Worm (Caenorhabditis elegans) whole organism, young adult: ENCODE data around the gene str-88.

Source experiments
- F52B5.7 ChIP-seq: sonication (generic microtip); optimal IDR thresholded peaks from 2 replicates; lab custom pipeline; 2016; ENCODE audit warnings: mild to moderate bottlenecking, missing genetic modification characterization, missing compliant biosample characterization
- ama-1 ChIP-seq, 3 experiments: fragments of 150-350 bp in 1 of 3; sonication (generic microtip) in 2 of 3; optimal IDR thresholded peaks; 2 replicates each; lab custom pipeline; 2014 to 2018; ENCODE audit warnings: missing biosample characterization in 2 of 3, missing genetic modification characterization in 2 of 3, missing genetic modification reagents in 2 of 3
- aptf-3 ChIP-seq: fragments of 200-800 bp; sonication (Bioruptor generic); IDR thresholded peaks from 2 replicates; pipeline ENCODE4 v1.3.6; 2022; ENCODE audit warnings: missing genetic modification characterization, missing compliant biosample characterization
- ceh-27 ChIP-seq: fragments of 200-800 bp; sonication (Bioruptor generic); optimal IDR thresholded peaks from 2 replicates; lab custom pipeline; 2018; ENCODE audit warnings: mild to moderate bottlenecking, missing genetic modification characterization, moderate library complexity, missing compliant biosample characterization
- dox-1 ChIP-seq: fragments of 200-800 bp; sonication (Bioruptor generic); IDR thresholded peaks from 2 replicates; pipeline ENCODE4 v1.3.6; 2022; ENCODE audit warnings: missing genetic modification reagents, missing genetic modification characterization, missing compliant biosample characterization
- lir-1 ChIP-seq: fragments of 200-800 bp; sonication (Bioruptor generic); conservative IDR thresholded peaks from 2 replicates; pipeline ENCODE4 v1.3.6; 2022; ENCODE audit warnings: missing genetic modification reagents, missing genetic modification characterization, missing compliant biosample characterization
- nhr-179 ChIP-seq: sonication (generic microtip); optimal IDR thresholded peaks from 2 replicates; lab custom pipeline; 2016; ENCODE audit warnings: mild to moderate bottlenecking, missing genetic modification characterization, missing compliant biosample characterization
- nhr-27 ChIP-seq: fragments of 200-800 bp; sonication (Bioruptor generic); optimal IDR thresholded peaks from 2 replicates; lab custom pipeline; 2018; ENCODE audit warnings: mild to moderate bottlenecking, missing genetic modification characterization, moderate library complexity, missing compliant biosample characterization
- nhr-90 ChIP-seq: sonication (generic microtip); optimal IDR thresholded peaks from 2 replicates; lab custom pipeline; 2016; ENCODE audit warnings: missing genotype, mild to moderate bottlenecking, missing genetic modification characterization, missing compliant biosample characterization
- rcor-1 ChIP-seq: fragments of 200-800 bp; sonication (Bioruptor generic); IDR thresholded peaks from 2 replicates; pipeline ENCODE4 v1.3.6; 2022; ENCODE audit warnings: missing genetic modification reagents, missing genetic modification characterization, missing compliant biosample characterization
- unc-62 ChIP-seq: fragments of 150-350 bp; optimal IDR thresholded peaks from 2 replicates; lab custom pipeline; 2014; ENCODE audit warnings: missing biosample characterization, missing genetic modification reagents, missing genetic modification characterization

DNA sequence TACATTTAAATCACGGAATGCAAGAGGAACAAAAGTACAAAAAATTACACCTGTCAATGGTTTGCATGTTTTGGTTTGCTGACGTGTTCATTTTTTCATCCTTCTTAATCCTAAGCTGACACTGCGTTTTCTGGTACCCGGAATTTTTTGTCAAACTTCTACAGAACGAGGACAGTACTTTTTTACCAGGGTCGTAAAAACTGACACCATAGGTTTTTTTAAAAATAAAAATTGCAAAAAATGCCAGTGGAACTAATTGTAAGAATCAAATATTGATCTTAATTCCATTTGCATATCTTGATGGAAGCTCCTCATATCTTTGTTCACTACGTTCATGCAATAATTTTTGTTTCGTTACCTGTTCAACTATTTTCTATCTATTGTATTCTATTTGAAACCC, 21.2 kb upstream of the str-88 start, which contains the start of gene srh-258:
- no peak for TF ChIP-seq nhr-27 (tag; lab: Kevin White, UChicago)
- TF ChIP-seq lir-1 (GFP tag; lab: Robert Waterston, UW): no peak
- no peak for TF ChIP-seq ceh-27
- TF ChIP-seq nhr-90 (tag; lab: Kevin White, UChicago): no peak
- no peak for TF ChIP-seq dox-1 (GFP tag; lab: Robert Waterston, UW)
- TF ChIP-seq F52B5.7 (tag; lab: Kevin White, UChicago): no peak
- TF ChIP-seq unc-62 (GFP tag; lab: Kevin White, UChicago): no peak
- TF ChIP-seq rcor-1 (GFP tag; lab: Robert Waterston, UW): no peak
- no peak for TF ChIP-seq ama-1 (optimal IDR thresholded peaks at IDR 0.05; lab: Kevin White, UChicago)
- no peak for TF ChIP-seq ama-1 (GFP tag; optimal IDR thresholded peaks at IDR 0.05; lab: Kevin White, UChicago)
- no peak for TF ChIP-seq aptf-3
- no peak for TF ChIP-seq nhr-179 (tag; lab: Kevin White, UChicago)
